Worm (Caenorhabditis elegans) whole organism, L1 larva: Measurements from ENCODE around the gene M01F1.4.
A peak's percentile ranks its signal among the peaks of the same experiment; 100 is the strongest.

Experiments
- C16A3.4 ChIP-seq: fragments of 150-350 bp; optimal IDR thresholded peaks from 2 replicates; lab custom pipeline; 2014; ENCODE audit warnings: missing biosample characterization, missing genetic modification characterization
- aha-1 ChIP-seq: fragments of 150-350 bp; optimal IDR thresholded peaks from 2 replicates; lab custom pipeline; 2014; ENCODE audit warnings: missing biosample characterization, missing genetic modification characterization
- alr-1 ChIP-seq: fragments of 200-800 bp; sonication (Bioruptor generic); optimal IDR thresholded peaks from 2 replicates; lab custom pipeline; 2018; ENCODE audit warnings: borderline replicate concordance, mild to moderate bottlenecking, missing genetic modification characterization, missing compliant biosample characterization
- aly-2 ChIP-seq: fragments of 150-350 bp; optimal IDR thresholded peaks from 2 replicates; lab custom pipeline; 2014; ENCODE audit warnings: missing biosample characterization, missing genetic modification characterization
- ama-1 ChIP-seq: fragments of 150-350 bp; optimal IDR thresholded peaks from 2 replicates; lab custom pipeline; 2014
- blmp-1 ChIP-seq: fragments of 150-350 bp; optimal IDR thresholded peaks from 2 replicates; lab custom pipeline; 2014; ENCODE audit warnings: missing biosample characterization, missing genetic modification characterization
- ceh-82 ChIP-seq, 3 experiments: fragments of 150-350 bp in 1 of 3; sonication (generic microtip) in 2 of 3; optimal IDR thresholded peaks; 2 replicates each; lab custom pipeline; 2014 to 2017; ENCODE audit warnings: missing biosample characterization in 3 of 3, missing genetic modification characterization in 3 of 3
- ceh-90 ChIP-seq: sonication (generic microtip); optimal IDR thresholded peaks from 2 replicates; lab custom pipeline; 2016; ENCODE audit warnings: missing genetic modification characterization, missing compliant biosample characterization
- efl-1 ChIP-seq, 4 experiments: fragments of 150-350 bp; optimal IDR thresholded peaks in 3 of 4; peaks in 1 of 4; 1 replicate in 1 of 4; 2 replicates in 3 of 4; lab custom pipeline; 2014; ENCODE audit warnings: missing biosample characterization in 2 of 4, missing genetic modification characterization in 2 of 4, missing genetic modification reagents in 2 of 4
- efl-3 ChIP-seq: fragments of 200-800 bp; sonication (Bioruptor generic); optimal IDR thresholded peaks from 2 replicates; lab custom pipeline; 2018; ENCODE audit warnings: mild to moderate bottlenecking, missing genetic modification characterization, missing compliant biosample characterization
- egl-13 ChIP-seq: sonication (generic microtip); optimal IDR thresholded peaks from 2 replicates; lab custom pipeline; 2016; ENCODE audit warnings: missing genotype, missing genetic modification reagents, missing genetic modification characterization, missing compliant biosample characterization
- egl-27 ChIP-seq, 2 experiments: fragments of 150-350 bp in 1 of 2; sonication (generic microtip); optimal IDR thresholded peaks; 3 replicates each; lab custom pipeline; 2017 to 2018; ENCODE audit warnings: missing biosample characterization in 2 of 2, missing genetic modification characterization in 2 of 2, missing genetic modification reagents in 2 of 2
- ets-5 ChIP-seq: fragments of 200-800 bp; sonication (Bioruptor generic); IDR thresholded peaks from 2 replicates; pipeline ENCODE4 v1.3.6; 2022; ENCODE audit warnings: missing genetic modification characterization, missing compliant biosample characterization
- fkh-4 ChIP-seq: sonication (generic microtip); optimal IDR thresholded peaks from 2 replicates; lab custom pipeline; 2016; ENCODE audit warnings: missing compliant biosample characterization, missing genetic modification characterization, borderline replicate concordance
- fkh-8 ChIP-seq: sonication (generic microtip); optimal IDR thresholded peaks from 2 replicates; lab custom pipeline; 2016; ENCODE audit warnings: mild to moderate bottlenecking, missing genetic modification characterization, missing compliant biosample characterization
- fos-1 ChIP-seq: fragments of 150-350 bp; optimal IDR thresholded peaks from 2 replicates; lab custom pipeline; 2014; ENCODE audit warnings: missing biosample characterization, missing genetic modification characterization
- hlh-4 ChIP-seq: sonication (generic microtip); optimal IDR thresholded peaks from 2 replicates; lab custom pipeline; 2016; ENCODE audit warnings: mild to moderate bottlenecking, missing genetic modification characterization, missing compliant biosample characterization
- irx-1 ChIP-seq: sonication (generic microtip); optimal IDR thresholded peaks from 2 replicates; lab custom pipeline; 2016; ENCODE audit warnings: missing genetic modification characterization, missing compliant biosample characterization
- jun-1 ChIP-seq: fragments of 150-350 bp; optimal IDR thresholded peaks from 2 replicates; lab custom pipeline; 2014; ENCODE audit warnings: missing biosample characterization, missing genetic modification reagents, missing genetic modification characterization
- lin-14 ChIP-seq: fragments of 200-800 bp; sonication (Bioruptor generic); optimal IDR thresholded peaks from 2 replicates; lab custom pipeline; 2018; ENCODE audit warnings: mild to moderate bottlenecking, missing genetic modification characterization, moderate library complexity, missing compliant biosample characterization
- lin-35 ChIP-seq, 2 experiments: fragments of 150-350 bp; optimal IDR thresholded peaks; 2 replicates each; lab custom pipeline; 2014; ENCODE audit warnings: missing biosample characterization in 2 of 2, missing genetic modification characterization in 2 of 2, missing genetic modification reagents in 2 of 2
- mab-9 ChIP-seq: fragments of 200-800 bp; sonication (Bioruptor generic); IDR thresholded peaks from 2 replicates; pipeline ENCODE4 v1.3.6; 2022; ENCODE audit warnings: missing genetic modification reagents, missing genetic modification characterization, missing compliant biosample characterization
- mef-2 ChIP-seq: fragments of 150-350 bp; optimal IDR thresholded peaks from 2 replicates; lab custom pipeline; 2014; ENCODE audit warnings: missing biosample characterization, missing genetic modification characterization
- mep-1 ChIP-seq: fragments of 150-350 bp; optimal IDR thresholded peaks from 2 replicates; lab custom pipeline; 2014; ENCODE audit warnings: missing biosample characterization, missing genetic modification characterization
- nhr-11 ChIP-seq: fragments of 150-350 bp; optimal IDR thresholded peaks from 2 replicates; lab custom pipeline; 2014; ENCODE audit warnings: missing biosample characterization, missing genetic modification characterization
- nhr-19 ChIP-seq: fragments of 200-800 bp; sonication (Bioruptor generic); conservative IDR thresholded peaks from 2 replicates; pipeline ENCODE4 v1.3.6; 2022; ENCODE audit warnings: missing genetic modification characterization, missing compliant biosample characterization
- nhr-47 ChIP-seq: sonication (generic microtip); optimal IDR thresholded peaks from 2 replicates; lab custom pipeline; 2016; ENCODE audit warnings: mild to moderate bottlenecking, missing genetic modification characterization, moderate library complexity, missing compliant biosample characterization
- nhr-85 ChIP-seq: sonication (generic microtip); peaks from one replicate; lab custom pipeline; 2016; ENCODE audit warnings: missing genetic modification characterization, inconsistent platforms, missing compliant biosample characterization
- pax-3 ChIP-seq: fragments of 200-800 bp; sonication (Bioruptor generic); optimal IDR thresholded peaks from 2 replicates; lab custom pipeline; 2018; ENCODE audit warnings: mild to moderate bottlenecking, missing genetic modification characterization, moderate library complexity, missing compliant biosample characterization
- skn-1 ChIP-seq: fragments of 150-350 bp; optimal IDR thresholded peaks from 2 replicates; lab custom pipeline; 2014; ENCODE audit warnings: missing biosample characterization, missing genetic modification characterization
- sptf-1 ChIP-seq: fragments of 150-350 bp; optimal IDR thresholded peaks from 2 replicates; lab custom pipeline; 2014; ENCODE audit warnings: missing biosample characterization, missing genetic modification characterization
- sup-37 ChIP-seq: fragments of 200-800 bp; sonication (Bioruptor generic); optimal IDR thresholded peaks from 2 replicates; lab custom pipeline; 2018; ENCODE audit warnings: mild to moderate bottlenecking, missing genetic modification characterization, missing compliant biosample characterization
- tbx-2 ChIP-seq: sonication (generic microtip); optimal IDR thresholded peaks from 2 replicates; lab custom pipeline; 2016; ENCODE audit warnings: missing genetic modification characterization, missing compliant biosample characterization
- tlp-1 ChIP-seq: fragments of 150-350 bp; optimal IDR thresholded peaks from 2 replicates; lab custom pipeline; 2014; ENCODE audit warnings: missing biosample characterization, missing genetic modification characterization
- unc-30 ChIP-seq: sonication (generic microtip); optimal IDR thresholded peaks from 2 replicates; lab custom pipeline; 2017; ENCODE audit warnings: missing biosample characterization, missing genetic modification characterization
- unc-62 ChIP-seq: fragments of 150-350 bp; optimal IDR thresholded peaks from 2 replicates; lab custom pipeline; 2014; ENCODE audit warnings: missing biosample characterization, missing genetic modification reagents, missing genetic modification characterization
- unc-86 ChIP-seq: sonication (generic microtip); optimal IDR thresholded peaks from 2 replicates; lab custom pipeline; 2016; ENCODE audit warnings: missing genetic modification characterization, missing compliant biosample characterization
- unc-98 ChIP-seq: fragments of 200-800 bp; sonication (Bioruptor generic); IDR thresholded peaks from 2 replicates; pipeline ENCODE4 v1.3.6; 2022; ENCODE audit warnings: missing genetic modification characterization, missing compliant biosample characterization
- xbp-1 ChIP-seq: sonication (generic microtip); optimal IDR thresholded peaks from 2 replicates; lab custom pipeline; 2016; ENCODE audit warnings: missing genetic modification characterization, missing compliant biosample characterization
- zag-1 ChIP-seq: fragments of 150-350 bp; optimal IDR thresholded peaks from 2 replicates; lab custom pipeline; 2014; ENCODE audit warnings: missing biosample characterization, missing genetic modification characterization

The M01F1.4 gene

DNA sequence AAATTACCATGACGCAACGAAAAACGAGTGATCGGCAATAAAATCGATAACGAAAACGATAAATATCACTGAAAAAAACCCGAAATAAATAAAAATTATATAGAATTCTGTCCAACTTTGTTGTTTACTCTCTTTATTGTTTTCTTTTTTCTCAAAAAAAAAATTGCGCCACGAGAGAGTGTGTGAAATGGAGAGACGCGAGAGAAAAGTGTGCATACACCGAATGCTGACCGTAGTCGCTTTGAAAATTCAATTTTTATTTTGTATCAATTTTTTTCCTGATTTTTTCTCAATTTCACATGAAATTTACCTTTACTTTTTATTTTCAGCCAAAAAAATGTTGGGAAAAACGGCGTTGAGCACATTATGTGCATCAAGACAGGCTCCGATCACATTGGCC lies at the start of gene M01F1.4, which contains the start of gene mrpl-35 (continued):
- no peak for TF ChIP-seq ama-1
- TF ChIP-seq lin-35 (GFP tag; optimal IDR thresholded peaks at IDR 0.05; lab: Kevin White, UChicago) = peak; percentile 61 to 70
- TF ChIP-seq ets-5 (GFP tag; lab: Robert Waterston, UW) = no peak
- no peak for TF ChIP-seq unc-30 (tag; lab: Kevin White, UChicago)
- no peak for TF ChIP-seq nhr-19
- TF ChIP-seq unc-98 (GFP tag; lab: Robert Waterston, UW) = no peak
- TF ChIP-seq fkh-4 = no peak
- TF ChIP-seq nhr-85 (tag; lab: Kevin White, UChicago) = no peak
- TF ChIP-seq nhr-11 (tag; lab: Kevin White, UChicago) = no peak
- peak; percentile 67 for TF ChIP-seq blmp-1
- peak; percentile 72 for TF ChIP-seq lin-14 (GFP tag; lab: Kevin White, UChicago)
- no peak for TF ChIP-seq fos-1 (tag; lab: Kevin White, UChicago)
- peak; percentile 23 for TF ChIP-seq tbx-2 (tag; lab: Kevin White, UChicago)
- no peak for TF ChIP-seq aha-1
- TF ChIP-seq hlh-4 = no peak
- no peak for TF ChIP-seq pax-3 (tag; lab: Kevin White, UChicago)
- TF ChIP-seq efl-3 (GFP tag; lab: Kevin White, UChicago) = no peak
- no peak for TF ChIP-seq ceh-90 (tag; lab: Kevin White, UChicago)
- TF ChIP-seq ceh-82 (tag; optimal IDR thresholded peaks at IDR 0.05; lab: Kevin White, UChicago) = peak in 1 of 3 experiments; percentile 59
- no peak for TF ChIP-seq egl-13 (tag; lab: Kevin White, UChicago)
- TF ChIP-seq sptf-1 (tag; lab: Kevin White, UChicago) = no peak

DNA sequence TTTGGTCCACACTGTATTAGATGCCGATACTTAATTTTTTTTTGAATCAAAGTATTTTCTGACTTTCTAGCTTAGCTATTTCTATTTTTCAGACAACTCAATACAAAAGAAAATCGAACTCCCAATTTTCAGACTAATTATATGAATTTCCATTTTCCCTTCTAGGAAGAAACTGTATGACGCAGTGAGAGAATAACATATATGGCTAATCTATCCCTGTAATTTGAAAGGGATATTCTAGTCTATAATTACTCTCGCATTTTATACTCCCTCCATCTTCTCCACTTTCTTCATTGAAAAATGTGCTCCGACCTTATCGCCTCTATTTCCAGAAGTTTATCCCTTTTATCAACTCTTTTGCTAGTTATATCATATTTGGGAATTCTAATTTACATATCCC lies 43.5 kb upstream of the M01F1.4 start, which contains the start of gene C54C6.4:
TSS of gene C54C6.4 (plus strand) at position 301 of the 400 bp plus-strand sequence.
- TF ChIP-seq irx-1 (no peak), efl-1 (optimal IDR thresholded peaks at IDR 0.05; lab: Kevin White, UChicago) (no peak), efl-1 (GFP tag; optimal IDR thresholded peaks at IDR 0.05 in 1 of 2; lab: Kevin White, UChicago) (peak in 1 of 2 experiments; percentile 16), fkh-8 (tag; lab: Kevin White, UChicago) (no peak)

DNA sequence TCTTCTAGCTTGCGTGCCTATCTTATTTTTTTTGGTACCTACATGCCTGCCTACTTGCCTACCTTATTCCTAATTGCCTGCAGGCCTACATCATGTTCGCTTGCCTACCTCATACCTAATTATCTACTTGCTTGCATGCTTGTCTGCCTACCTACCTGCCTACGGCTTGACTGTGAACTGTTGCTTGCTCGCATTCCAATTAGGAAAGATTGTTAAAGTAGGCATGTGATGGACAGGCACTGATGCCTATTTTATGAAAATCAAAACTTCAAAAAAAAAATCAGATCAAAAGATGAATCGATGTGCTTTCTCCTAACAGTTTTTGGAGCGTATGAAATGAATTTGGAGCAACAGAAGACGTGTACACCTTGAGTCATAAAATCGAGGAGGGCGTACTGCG lies 40.5 kb upstream of the M01F1.4 start:
- TF ChIP-seq mep-1 (tag; lab: Kevin White, UChicago) = no peak
- TF ChIP-seq efl-1 (optimal IDR thresholded peaks at IDR 0.05; lab: Kevin White, UChicago) = no peak
- peak in 1 of 2 experiments; percentile 69 for TF ChIP-seq efl-1 (GFP tag; optimal IDR thresholded peaks at IDR 0.05 in 1 of 2; lab: Kevin White, UChicago)

ce11 chrIII:3549750-3550149 lies 39.9 kb upstream of the M01F1.4 start, which contains the start of gene C54C6.5:
C54C6.5 (minus strand) TSS chrIII:3549850.
- TF ChIP-seq skn-1 (no peak), unc-62 (GFP tag; lab: Kevin White, UChicago) (no peak), egl-27 (tag; optimal IDR thresholded peaks at IDR 0.05; lab: Kevin White, UChicago) (no peak), C16A3.4 (no peak), tlp-1 (tag; lab: Kevin White, UChicago) (no peak)

- TF ChIP-seq alr-1 (tag; lab: Kevin White, UChicago) (no peak), nhr-47 (tag; lab: Kevin White, UChicago) (no peak)
These were observed 38.2 kb upstream of the M01F1.4 start, which contains the start of gene C54C6.11 for ce11 chrIII:3548017-3548416. C54C6.11 (plus strand) TSS chrIII:3548317.

- TF ChIP-seq sup-37 (GFP tag; lab: Kevin White, UChicago) (no peak), pax-3 (tag; lab: Kevin White, UChicago) (no peak), jun-1 (tag; lab: Kevin White, UChicago) (no peak), xbp-1 (tag; lab: Kevin White, UChicago) (no peak), lin-14 (GFP tag; lab: Kevin White, UChicago) (no peak), aly-2 (tag; lab: Kevin White, UChicago) (no peak), unc-86 (no peak), zag-1 (tag; lab: Kevin White, UChicago) (no peak), mab-9 (no peak), mef-2 (tag; lab: Kevin White, UChicago) (no peak)
These were observed 36.5 kb upstream of the M01F1.4 start, which contains the start of gene C54C6.7 for ce11 chrIII:3546323-3546722. C54C6.7 (minus strand) TSS chrIII:3546423.
